Worm (Caenorhabditis elegans): ENCODE results near the gene cut-5.
A peak's percentile ranks its signal among the peaks of the same experiment; 100 is the strongest.

cut-5 gene

ce11 chrX:10304178-10304577 is 33.8 kb downstream of the cut-5 start, which contains the start of gene fipr-21 (continued):
- TF ChIP-seq alr-1 (tag; optimal IDR thresholded peaks at IDR 0.05; ENCODE audit: borderline replicate concordance) = no peak
- TF ChIP-seq nhr-19 (GFP tag; conservative IDR thresholded peaks at IDR 0.05) = no peak
- TF ChIP-seq zag-1 (tag; optimal IDR thresholded peaks at IDR 0.05) = no peak
- no peak for TF ChIP-seq nhr-237 (tag; optimal IDR thresholded peaks at IDR 0.05)
- TF ChIP-seq nhr-71 (tag; optimal IDR thresholded peaks at IDR 0.05) = peak; percentile 32
- TF ChIP-seq mdl-1 (tag; optimal IDR thresholded peaks at IDR 0.05) = peak in 1 of 2 experiments; percentile 31
- TF ChIP-seq nhr-76 (tag; optimal IDR thresholded peaks at IDR 0.05) = no peak
- TF ChIP-seq snu-23 (GFP tag; optimal IDR thresholded peaks at IDR 0.05) = peak; percentile 44
- no peak for TF ChIP-seq unc-86 (tag; optimal IDR thresholded peaks at IDR 0.05)
- no peak for TF ChIP-seq ztf-11 (tag; optimal IDR thresholded peaks at IDR 0.05)
- TF ChIP-seq pag-3 (tag; optimal IDR thresholded peaks at IDR 0.05; ENCODE audit: borderline replicate concordance, insufficient read depth) = no peak
- peak in 1 of 2 experiments; percentile 11 for TF ChIP-seq lsy-2 (tag; optimal IDR thresholded peaks at IDR 0.05)
- TF ChIP-seq nhr-77 (tag; optimal IDR thresholded peaks at IDR 0.05) = no peak
- TF ChIP-seq rnt-1 (tag; optimal IDR thresholded peaks at IDR 0.05) = peak; percentile 3
- TF ChIP-seq lir-3 (tag; optimal IDR thresholded peaks at IDR 0.05; ENCODE audit: poor library complexity) = no peak
- no peak for TF ChIP-seq efl-3 (GFP tag; optimal IDR thresholded peaks at IDR 0.05)
- TF ChIP-seq unc-130 (tag; optimal IDR thresholded peaks at IDR 0.05) = no peak
- no peak for TF ChIP-seq nhr-90 (tag; optimal IDR thresholded peaks at IDR 0.05; ENCODE audit: poor library complexity)
- TF ChIP-seq efl-1 (optimal IDR thresholded peaks at IDR 0.05) = no peak
- no peak for TF ChIP-seq efl-1 (GFP tag; optimal IDR thresholded peaks at IDR 0.05 in 1 of 2)
- TF ChIP-seq jun-1 (tag; optimal IDR thresholded peaks at IDR 0.05) = no peak
- no peak for TF ChIP-seq fos-1 (tag; optimal IDR thresholded peaks at IDR 0.05)
- TF ChIP-seq nhr-11 (tag; optimal IDR thresholded peaks at IDR 0.05) = no peak
- TF ChIP-seq elt-3 (tag; optimal IDR thresholded peaks at IDR 0.05) = peak in 2 of 6 experiments; percentile 8 to 67
- no peak for TF ChIP-seq skn-1 (tag; optimal IDR thresholded peaks at IDR 0.05)
- peak; percentile 68 for TF ChIP-seq lin-14 (GFP tag; optimal IDR thresholded peaks at IDR 0.05)
- TF ChIP-seq ceh-82 (tag; optimal IDR thresholded peaks at IDR 0.05) = no peak

DNA sequence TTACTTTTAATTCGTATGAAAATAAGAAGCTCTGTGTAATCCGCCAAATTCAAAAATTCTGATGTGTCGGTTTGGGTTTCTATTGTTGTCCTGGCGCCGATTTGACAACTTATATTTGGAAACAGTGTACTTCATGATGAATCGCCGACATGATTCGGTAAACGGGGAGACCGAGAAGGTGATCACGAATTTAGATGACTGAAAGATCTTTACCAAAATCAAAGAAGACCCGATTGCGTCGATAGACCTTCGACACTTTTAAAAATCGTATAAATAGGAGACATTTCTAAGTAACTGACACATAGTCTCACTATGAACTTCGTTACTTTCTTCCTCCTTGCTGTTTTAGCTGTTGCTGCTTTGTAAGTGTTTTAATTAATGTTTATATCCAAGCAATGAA is 35.6 kb downstream of the cut-5 start, which contains the start of gene fip-5:
TSS of gene fip-5 (plus strand) at position 312 of the 400 bp plus-strand sequence.
- TF ChIP-seq efl-1 (optimal IDR thresholded peaks at IDR 0.05) (no peak), efl-1 (GFP tag; optimal IDR thresholded peaks at IDR 0.05 in 1 of 2) (no peak), nhr-90 (tag; optimal IDR thresholded peaks at IDR 0.05; ENCODE audit: poor library complexity) (no peak), unc-30 (tag; optimal IDR thresholded peaks at IDR 0.05) (no peak), snpc-4 (tag; optimal IDR thresholded peaks at IDR 0.05) (no peak), unc-130 (tag; optimal IDR thresholded peaks at IDR 0.05) (no peak), unc-62 (GFP tag; optimal IDR thresholded peaks at IDR 0.05) (no peak), hlh-17 (GFP tag; optimal IDR thresholded peaks at IDR 0.05; ENCODE audit: borderline replicate concordance) (no peak), zag-1 (tag; optimal IDR thresholded peaks at IDR 0.05) (no peak), swsn-7 (tag; optimal IDR thresholded peaks at IDR 0.05) (no peak), fkh-4 (tag; optimal IDR thresholded peaks at IDR 0.05; ENCODE audit: borderline replicate concordance) (no peak), nhr-76 (tag; optimal IDR thresholded peaks at IDR 0.05) (no peak), ama-1 (optimal IDR thresholded peaks at IDR 0.05) (no peak), mab-9 (GFP tag; IDR thresholded peaks at IDR 0.05) (no peak), xbp-1 (tag; optimal IDR thresholded peaks at IDR 0.05) (no peak), egl-27 (tag; optimal IDR thresholded peaks at IDR 0.05) (no peak)

ce11 chrX:10301920-10302319 is 36.1 kb downstream of the cut-5 start:
- TF ChIP-seq isw-1 (GFP tag; IDR thresholded peaks at IDR 0.05) (no peak), ets-5 (GFP tag; IDR thresholded peaks at IDR 0.05) (no peak), lin-14 (GFP tag; optimal IDR thresholded peaks at IDR 0.05) (peak; percentile 48), C34B4.2 (tag; optimal IDR thresholded peaks at IDR 0.05) (no peak), lin-13 (GFP tag; optimal IDR thresholded peaks at IDR 0.05) (no peak), mdl-1 (tag; optimal IDR thresholded peaks at IDR 0.05) (no peak), lin-15B (tag; optimal IDR thresholded peaks at IDR 0.05) (no peak), lsy-2 (tag; optimal IDR thresholded peaks at IDR 0.05) (no peak), ces-1 (GFP tag; optimal IDR thresholded peaks at IDR 0.05) (no peak), snu-23 (GFP tag; optimal IDR thresholded peaks at IDR 0.05) (peak; percentile 8), jun-1 (tag; optimal IDR thresholded peaks at IDR 0.05) (no peak), ztf-11 (tag; optimal IDR thresholded peaks at IDR 0.05) (no peak), nhr-20 (tag; optimal IDR thresholded peaks at IDR 0.05) (peak; percentile 75), nhr-12 (tag; optimal IDR thresholded peaks at IDR 0.05) (no peak), nhr-11 (tag; optimal IDR thresholded peaks at IDR 0.05) (no peak), tbx-2 (tag; optimal IDR thresholded peaks at IDR 0.05) (no peak), mef-2 (tag; optimal IDR thresholded peaks at IDR 0.05) (no peak), elt-2 (tag; optimal IDR thresholded peaks at IDR 0.05) (no peak), ceh-90 (tag; optimal IDR thresholded peaks at IDR 0.05) (no peak), irx-1 (tag; optimal IDR thresholded peaks at IDR 0.05) (no peak)
